Fruit fly (Drosophila melanogaster) whole organism, embryonic: ENCODE measurements around the gene CG9184.

Source experiments
- Awh ChIP-seq: fragments of 200-800 bp; sonication (Bioruptor generic); IDR thresholded peaks from 2 replicates; pipeline ENCODE4, ENCODE4 v1.3.6; 2022; ENCODE audit warnings: missing biosample characterization, missing genetic modification characterization
- CG12299 ChIP-seq: fragments of 200-800 bp; sonication (Bioruptor generic); optimal IDR thresholded peaks from 2 replicates; lab custom pipeline; 2018; ENCODE audit warnings: missing biosample characterization, mild to moderate bottlenecking, missing genetic modification characterization
- CG14014 ChIP-seq: fragments of 200-800 bp; sonication (Bioruptor generic); IDR thresholded peaks from 2 replicates; pipeline ENCODE4 v1.3.6; 2022; ENCODE audit warnings: missing biosample characterization, missing genetic modification characterization
- CG14441 ChIP-seq: fragments of 200-800 bp; sonication (Bioruptor generic); IDR thresholded peaks from 2 replicates; pipeline ENCODE4 v1.3.6; 2022; ENCODE audit warnings: missing biosample characterization, missing genetic modification characterization
- CG15514 ChIP-seq: fragments of 200-800 bp; sonication (Bioruptor generic); optimal IDR thresholded peaks from 3 replicates; lab custom pipeline; 2017; ENCODE audit warnings: missing biosample characterization, missing genetic modification characterization, mild to moderate bottlenecking, moderate library complexity, missing genetic modification reagents
- CG1602 ChIP-seq: fragments of 200-800 bp; sonication (Bioruptor generic); optimal IDR thresholded peaks from 3 replicates; lab custom pipeline; 2016; ENCODE audit warnings: missing biosample characterization, missing genetic modification characterization
- CG17361 ChIP-seq: fragments of 200-800 bp; sonication (Bioruptor generic); IDR thresholded peaks from 3 replicates; pipeline ENCODE4 v1.3.6; 2022; ENCODE audit warnings: missing biosample characterization, missing genetic modification characterization
- CG17802 ChIP-seq: fragments of 200-800 bp; sonication (Bioruptor generic); optimal IDR thresholded peaks from 2 replicates; lab custom pipeline; 2018; ENCODE audit warnings: missing biosample characterization, mild to moderate bottlenecking, missing genetic modification characterization, moderate library complexity
- CG2199 ChIP-seq: fragments of 200-800 bp; sonication (Bioruptor generic); IDR thresholded peaks from 3 replicates; pipeline ENCODE4 v1.3.6; 2022; ENCODE audit warnings: missing biosample characterization, missing genetic modification characterization
- CG3065 ChIP-seq: fragments of 200-800 bp; sonication (Bioruptor generic); optimal IDR thresholded peaks from 2 replicates; lab custom pipeline; 2016; ENCODE audit warnings: missing biosample characterization, missing genetic modification characterization
- CG34224 ChIP-seq: fragments of 200-800 bp; sonication (Bioruptor generic); IDR thresholded peaks from 3 replicates; pipeline ENCODE4 v1.3.6; 2022; ENCODE audit warnings: missing biosample characterization, missing genetic modification characterization; ENCODE audit not compliant: partially characterized antibody
- CG3995 ChIP-seq: fragments of 200-800 bp; sonication (Bioruptor generic); optimal IDR thresholded peaks from 3 replicates; lab custom pipeline; 2016; ENCODE audit warnings: missing biosample characterization, missing genetic modification characterization
- CG4617 ChIP-seq: fragments of 200-800 bp; sonication (Bioruptor generic); optimal IDR thresholded peaks from 3 replicates; lab custom pipeline; 2016; ENCODE audit warnings: missing biosample characterization, missing genetic modification characterization, borderline replicate concordance
- CG4730 ChIP-seq: fragments of 200-800 bp; sonication (Bioruptor generic); IDR thresholded peaks from 2 replicates; pipeline ENCODE4 v1.3.6; 2022; ENCODE audit warnings: missing biosample characterization, missing genetic modification characterization
- CG5953 ChIP-seq: fragments of 200-800 bp; sonication (Bioruptor generic); IDR thresholded peaks from 2 replicates; pipeline ENCODE4 v1.3.6; 2022; ENCODE audit warnings: missing biosample characterization, missing genetic modification characterization
- CG6689 ChIP-seq: fragments of 200-800 bp; sonication (Bioruptor generic); IDR thresholded peaks from 2 replicates; pipeline ENCODE4 v1.3.6; 2022; ENCODE audit warnings: missing biosample characterization, missing genetic modification characterization
- CG6854 ChIP-seq: fragments of 200-800 bp; sonication (Bioruptor generic); optimal IDR thresholded peaks from 3 replicates; lab custom pipeline; 2017; ENCODE audit warnings: missing biosample characterization, mild to moderate bottlenecking, missing genetic modification characterization
- CG7987 ChIP-seq: fragments of 200-800 bp; sonication (Bioruptor generic); optimal IDR thresholded peaks from 2 replicates; lab custom pipeline; 2018; ENCODE audit warnings: missing biosample characterization, mild to moderate bottlenecking, missing genetic modification characterization, moderate library complexity
- CG8359 ChIP-seq: fragments of 200-800 bp; sonication (Bioruptor generic); optimal IDR thresholded peaks from 2 replicates; lab custom pipeline; 2017; ENCODE audit warnings: missing biosample characterization, mild to moderate bottlenecking, missing genetic modification characterization, borderline replicate concordance
- CG9215 ChIP-seq: fragments of 200-800 bp; sonication (Bioruptor generic); IDR thresholded peaks from 2 replicates; pipeline ENCODE4 v1.3.6; 2022; ENCODE audit warnings: missing biosample characterization, missing genetic modification characterization
- CG9876 ChIP-seq: fragments of 200-800 bp; sonication (Bioruptor generic); optimal IDR thresholded peaks from 2 replicates; lab custom pipeline; 2016; ENCODE audit warnings: missing biosample characterization, missing genetic modification characterization
- CG9932 ChIP-seq: fragments of 200-800 bp; sonication (Bioruptor generic); IDR thresholded peaks from 2 replicates; pipeline ENCODE4 v1.3.6; 2022; ENCODE audit warnings: missing biosample characterization, missing genetic modification characterization
- Deaf1 ChIP-seq: fragments of 200-800 bp; optimal IDR thresholded peaks from 3 replicates; lab custom pipeline; 2019; ENCODE audit warnings: missing biosample characterization, mild to moderate bottlenecking, missing genetic modification characterization, moderate library complexity
- Drgx ChIP-seq: fragments of 200-800 bp; sonication (Bioruptor generic); IDR thresholded peaks from 2 replicates; pipeline ENCODE4 v1.3.6; 2022; ENCODE audit warnings: missing biosample characterization, missing genetic modification characterization
- ERR ChIP-seq: fragments of 200-800 bp; sonication (Bioruptor generic); optimal IDR thresholded peaks from 2 replicates; lab custom pipeline; 2016; ENCODE audit warnings: missing biosample characterization, missing genetic modification characterization
- Lim3 ChIP-seq: fragments of 200-800 bp; sonication (Bioruptor generic); IDR thresholded peaks from 2 replicates; pipeline ENCODE4 v1.3.6; 2022; ENCODE audit warnings: missing biosample characterization, missing genetic modification characterization
- Mes4 ChIP-seq: fragments of 200-800 bp; sonication (Bioruptor generic); optimal IDR thresholded peaks from 2 replicates; lab custom pipeline; 2016; ENCODE audit warnings: missing biosample characterization, missing genetic modification characterization
- Myb ChIP-seq: fragments of 200-800 bp; sonication (Bioruptor generic); optimal IDR thresholded peaks from 2 replicates; lab custom pipeline; 2016; ENCODE audit warnings: missing biosample characterization, missing genetic modification characterization
- Neu2 ChIP-seq: fragments of 200-800 bp; sonication (Bioruptor generic); optimal IDR thresholded peaks from 3 replicates; lab custom pipeline; 2016; ENCODE audit warnings: missing biosample characterization, missing genetic modification characterization, borderline replicate concordance
- bab2 ChIP-seq: fragments of 200-800 bp; sonication (Bioruptor generic); optimal IDR thresholded peaks from 2 replicates; lab custom pipeline; 2016; ENCODE audit warnings: missing biosample characterization, missing genetic modification characterization
- cg ChIP-seq: fragments of 200-800 bp; sonication (Bioruptor generic); optimal IDR thresholded peaks from 3 replicates; lab custom pipeline; 2019; ENCODE audit warnings: missing biosample characterization, mild to moderate bottlenecking, missing genetic modification characterization, moderate library complexity
- croc ChIP-seq: fragments of 200-800 bp; sonication (Bioruptor generic); conservative IDR thresholded peaks from 3 replicates; pipeline ENCODE4 v1.3.6; 2022; ENCODE audit warnings: missing biosample characterization, missing genetic modification characterization
- crol ChIP-seq: fragments of 200-800 bp; sonication (Bioruptor generic); IDR thresholded peaks from 2 replicates; pipeline ENCODE4 v1.3.6; 2022; ENCODE audit warnings: missing biosample characterization, missing genetic modification characterization
- dm ChIP-seq: fragments of 200-800 bp; sonication (Bioruptor generic); optimal IDR thresholded peaks from 3 replicates; lab custom pipeline; 2016; ENCODE audit warnings: missing biosample characterization, missing genetic modification characterization
- gro ChIP-seq: fragments of 200-800 bp; sonication (Bioruptor generic); optimal IDR thresholded peaks from 2 replicates; lab custom pipeline; 2016; ENCODE audit warnings: missing biosample characterization, missing genetic modification characterization
- luna ChIP-seq: fragments of 200-800 bp; sonication (Bioruptor generic); optimal IDR thresholded peaks from 2 replicates; lab custom pipeline; 2016; ENCODE audit warnings: missing biosample characterization, missing genetic modification characterization
- prd ChIP-seq, 3 experiments: fragments of >200 bp in 2 of 3; fragments of 200-800 bp in 1 of 3; sonication (Bioruptor generic) in 1 of 3; optimal IDR thresholded peaks in 2 of 3; IDR thresholded peaks in 1 of 3; 2 replicates in 2 of 3; 3 replicates in 1 of 3; pipeline versions ENCODE4 v1.3.6 to Lab custom; 2017 to 2022; ENCODE audit warnings: missing biosample characterization in 1 of 3, missing genetic modification characterization in 1 of 3
- sc ChIP-seq, 3 experiments: fragments of >200 bp in 2 of 3; fragments of 200-800 bp in 1 of 3; sonication (Bioruptor generic) in 1 of 3; optimal IDR thresholded peaks; 2 replicates in 2 of 3; 3 replicates in 1 of 3; lab custom pipeline; 2017; ENCODE audit warnings: mild to moderate bottlenecking in 1 of 3, missing biosample characterization in 1 of 3, missing genetic modification characterization in 1 of 3, missing genetic modification reagents in 1 of 3
- so ChIP-seq: fragments of 200-800 bp; sonication (Bioruptor generic); IDR thresholded peaks from 3 replicates; pipeline ENCODE4 v1.3.6; 2022; ENCODE audit warnings: missing biosample characterization, missing genetic modification characterization
- ssp ChIP-seq: fragments of 200-800 bp; sonication (Bioruptor generic); IDR thresholded peaks from 2 replicates; pipeline ENCODE4 v1.3.6; 2022; ENCODE audit warnings: missing biosample characterization, missing genetic modification characterization
- tap ChIP-seq: fragments of 200-800 bp; optimal IDR thresholded peaks from 3 replicates; lab custom pipeline; 2019; ENCODE audit warnings: missing biosample characterization, mild to moderate bottlenecking, missing genetic modification characterization, moderate library complexity
- tio ChIP-seq: fragments of 200-800 bp; sonication (Bioruptor generic); optimal IDR thresholded peaks from 2 replicates; lab custom pipeline; 2017; ENCODE audit warnings: missing biosample characterization, missing genetic modification characterization, inconsistent platforms
- tx ChIP-seq: fragments of 200-800 bp; sonication (Bioruptor generic); optimal IDR thresholded peaks from 2 replicates; lab custom pipeline; 2016; ENCODE audit warnings: missing biosample characterization, missing genetic modification characterization
- wdn ChIP-seq: fragments of 200-800 bp; sonication (Bioruptor generic); IDR thresholded peaks from 2 replicates; pipeline ENCODE4 v1.3.6; 2022; ENCODE audit warnings: missing biosample characterization, missing genetic modification characterization
- yki ChIP-seq: fragments of >200 bp; optimal IDR thresholded peaks from 3 replicates; lab custom pipeline; 2018

The CG9184 gene

dm6 chr3L:1313039-1313766, 9.4 kb downstream of the CG9184 start, which contains the start of the genes sturkopf and Herc4 (continued):
- TF ChIP-seq wdn (GFP tag; lab: Robert Waterston, UW) (peak; percentile 49), ssp (GFP tag; lab: Robert Waterston, UW) (0 out of 2 replicates have a peak, but pooled peaks have one; percentile 16), tap (tag; lab: Kevin White, UChicago) (peak; percentile 36), ERR (GFP tag; lab: Kevin White, UChicago) (peak; percentile 74), CG8359 (GFP tag; lab: Kevin White, UChicago) (no peak), Awh (no peak), CG12299 (no peak), so (GFP tag; lab: Robert Waterston, UW) (0 out of 3 replicates have a peak, but pooled peaks have one; percentile 6), Drgx (GFP tag; lab: Robert Waterston, UW) (0 out of 2 replicates have a peak, but pooled peaks have one; percentile 27), CG2199 (GFP tag; lab: Robert Waterston, UW) (no peak), tio (GFP tag; lab: Kevin White, UChicago) (no peak), CG9932 (GFP tag; lab: Robert Waterston, UW) (peak; percentile 78), CG5953 (GFP tag; lab: Robert Waterston, UW) (no peak), CG14441 (peak; percentile 50), crol (GFP tag; lab: Robert Waterston, UW) (no peak), CG1602 (GFP tag; lab: Kevin White, UChicago) (peak; percentile 62), CG15514 (peak; percentile 78), luna (GFP tag; lab: Kevin White, UChicago) (peak; percentile 81), bab2 (GFP tag; lab: Kevin White, UChicago) (peak; percentile 69), CG3995 (no peak), cg (GFP tag; lab: Kevin White, UChicago) (no peak), CG6854 (GFP tag; lab: Kevin White, UChicago) (no peak), CG17802 (no peak), CG17361 (peak; percentile 94), CG9876 (GFP tag; lab: Kevin White, UChicago) (peak; percentile 46), tx (peak; percentile 69), Neu2 (GFP tag; lab: Kevin White, UChicago) (no peak), Myb (GFP tag; lab: Kevin White, UChicago) (peak; percentile 83), CG4617 (GFP tag; lab: Kevin White, UChicago) (peak; percentile 77), sc (optimal IDR thresholded peaks at IDR 0.05; lab: Kevin White, UChicago) (no peak), sc (GFP tag; optimal IDR thresholded peaks at IDR 0.05; lab: Kevin White, UChicago) (peak; percentile 64), dm (GFP tag; lab: Kevin White, UChicago) (peak; percentile 75), Lim3 (GFP tag; lab: Robert Waterston, UW) (no peak), Mes4 (GFP tag; lab: Kevin White, UChicago) (peak; percentile 48), croc (GFP tag; lab: Robert Waterston, UW) (no peak; the same call in 2 of the 3 replicates), prd (optimal IDR thresholded peaks at IDR 0.05; lab: Kevin White, UChicago) (no peak), prd (GFP tag; IDR thresholded peaks at IDR 0.05; lab: Robert Waterston, UW) (peak; percentile 62; the same call in 2 of the 3 replicates), gro (GFP tag; lab: Kevin White, UChicago) (peak; percentile 72), CG6689 (GFP tag; lab: Robert Waterston, UW) (peak; percentile 64), CG3065 (GFP tag; lab: Kevin White, UChicago) (no peak), CG14014 (GFP tag; lab: Robert Waterston, UW) (peak; percentile 42), CG34224 (GFP tag; lab: Robert Waterston, UW) (no peak), Deaf1 (tag; lab: Kevin White, UChicago) (no peak), CG9215 (GFP tag; lab: Robert Waterston, UW) (peak; percentile 61; the same call in 1 of the 2 replicates), CG4730 (GFP tag; lab: Robert Waterston, UW) (peak; percentile 50), yki (lab: Kevin White, UChicago) (no peak), CG7987 (GFP tag; lab: Kevin White, UChicago) (peak; percentile 22)
